Worm (Caenorhabditis elegans) whole organism, young adult: ENCODE results near the gene gst-34.

Experiments
- ceh-40 ChIP-seq: fragments of 200-800 bp; sonication (Bioruptor generic); IDR thresholded peaks from 2 replicates; pipeline ENCODE4 v1.3.6; 2022; ENCODE audit warnings: missing genetic modification characterization, missing compliant biosample characterization
- lin-35 ChIP-seq, 3 experiments: fragments of 150-350 bp in 2 of 3; sonication (generic microtip) in 1 of 3; optimal IDR thresholded peaks; 2 replicates each; lab custom pipeline; 2014 to 2018; ENCODE audit warnings: missing biosample characterization in 3 of 3, missing genetic modification characterization in 3 of 3, missing genetic modification reagents in 3 of 3
- sea-2 ChIP-seq: fragments of 200-800 bp; sonication (Bioruptor generic); IDR thresholded peaks from 2 replicates; pipeline ENCODE4 v1.3.6; 2022; ENCODE audit warnings: missing genetic modification characterization, missing compliant biosample characterization
- snpc-3.4 ChIP-seq: sonication (generic microtip); optimal IDR thresholded peaks from 2 replicates; lab custom pipeline; 2017; ENCODE audit warnings: missing genetic modification characterization, mild to moderate bottlenecking, missing compliant biosample characterization, antibody characterized with exemption, moderate library complexity, missing genotype, missing genetic modification reagents
- sptf-2 ChIP-seq: fragments of 200-800 bp; sonication (Bioruptor generic); optimal IDR thresholded peaks from 2 replicates; lab custom pipeline; 2018; ENCODE audit warnings: mild to moderate bottlenecking, missing genetic modification characterization, missing compliant biosample characterization
- unc-62 ChIP-seq: fragments of 150-350 bp; optimal IDR thresholded peaks from 2 replicates; lab custom pipeline; 2014; ENCODE audit warnings: missing biosample characterization, missing genetic modification reagents, missing genetic modification characterization
- xnd-1 ChIP-seq: sonication (generic microtip); optimal IDR thresholded peaks from 2 replicates; lab custom pipeline; 2016; ENCODE audit warnings: missing genotype, missing genetic modification reagents, missing genetic modification characterization, missing compliant biosample characterization

- TF ChIP-seq sea-2 (GFP tag; lab: Robert Waterston, UW) (no peak), snpc-3.4 (tag; lab: Kevin White, UChicago) (no peak), sptf-2 (GFP tag; lab: Kevin White, UChicago) (no peak), unc-62 (GFP tag; lab: Kevin White, UChicago) (no peak), lin-35 (GFP tag; optimal IDR thresholded peaks at IDR 0.05; lab: Kevin White, UChicago) (no peak), xnd-1 (tag; lab: Kevin White, UChicago) (no peak), ceh-40 (GFP tag; lab: Robert Waterston, UW) (no peak)
These were observed 10.9 kb upstream of the gst-34 start for ce11 chrII:15193961-15194360.
